Fruit fly (Drosophila melanogaster) whole organism, embryonic: ENCODE results near the gene CG4004.

Source experiments
- Bgb ChIP-seq: fragments of 200-800 bp; sonication (Bioruptor generic); IDR thresholded peaks from 2 replicates; pipeline ENCODE4 v1.3.6; 2022; ENCODE audit warnings: missing biosample characterization, missing genetic modification characterization; ENCODE audit not compliant: partially characterized antibody
- Blimp-1 ChIP-seq: fragments of 200-800 bp; sonication (Bioruptor generic); optimal IDR thresholded peaks from 3 replicates; lab custom pipeline; 2018; ENCODE audit warnings: missing biosample characterization, missing genetic modification characterization, mild to moderate bottlenecking, moderate library complexity, missing genetic modification reagents
- BtbVII ChIP-seq: fragments of 200-800 bp; sonication (Bioruptor generic); optimal IDR thresholded peaks from 3 replicates; lab custom pipeline; 2017; ENCODE audit warnings: missing biosample characterization, mild to moderate bottlenecking, missing genetic modification characterization
- CG10462 ChIP-seq: fragments of 200-800 bp; sonication (Bioruptor generic); optimal IDR thresholded peaks from 2 replicates; lab custom pipeline; 2016; ENCODE audit warnings: missing biosample characterization, missing genetic modification characterization
- CG10959 ChIP-seq: fragments of 200-800 bp; sonication (Bioruptor generic); IDR thresholded peaks from 2 replicates; pipeline ENCODE4 v1.3.6; 2022; ENCODE audit warnings: missing biosample characterization, missing genetic modification characterization
- CG12104 ChIP-seq: fragments of 200-800 bp; sonication (Bioruptor generic); optimal IDR thresholded peaks from 3 replicates; lab custom pipeline; 2016; ENCODE audit warnings: missing biosample characterization, missing genetic modification characterization
- CG13775 ChIP-seq: fragments of 200-800 bp; sonication (Bioruptor generic); optimal IDR thresholded peaks from 3 replicates; lab custom pipeline; 2017; ENCODE audit warnings: missing biosample characterization, mild to moderate bottlenecking, missing genetic modification characterization
- CG14667 ChIP-seq: fragments of 200-800 bp; sonication (Bioruptor generic); IDR thresholded peaks from 2 replicates; pipeline ENCODE4 v1.3.6; 2022; ENCODE audit warnings: missing biosample characterization, missing genetic modification characterization
- CG17361 ChIP-seq: fragments of 200-800 bp; sonication (Bioruptor generic); IDR thresholded peaks from 3 replicates; pipeline ENCODE4 v1.3.6; 2022; ENCODE audit warnings: missing biosample characterization, missing genetic modification characterization
- CG2712 ChIP-seq: fragments of 200-800 bp; optimal IDR thresholded peaks from 3 replicates; lab custom pipeline; 2019; ENCODE audit warnings: missing biosample characterization, mild to moderate bottlenecking, missing genetic modification characterization, moderate library complexity
- CG30020 ChIP-seq: fragments of 200-800 bp; optimal IDR thresholded peaks from 2 replicates; lab custom pipeline; 2019; ENCODE audit warnings: missing biosample characterization, mild to moderate bottlenecking, missing genetic modification characterization, moderate library complexity
- CG31365 ChIP-seq: fragments of 200-800 bp; sonication (Bioruptor generic); optimal IDR thresholded peaks from 2 replicates; lab custom pipeline; 2018; ENCODE audit warnings: missing biosample characterization, mild to moderate bottlenecking, missing genetic modification characterization
- CG3838 ChIP-seq: fragments of 200-800 bp; sonication (Bioruptor generic); optimal IDR thresholded peaks from 3 replicates; lab custom pipeline; 2016; ENCODE audit warnings: missing biosample characterization, missing genetic modification characterization
- CG4328 ChIP-seq: fragments of 200-800 bp; sonication (Bioruptor generic); optimal IDR thresholded peaks from 3 replicates; lab custom pipeline; 2017; ENCODE audit warnings: missing biosample characterization, missing genetic modification reagents, missing genetic modification characterization
- CG4854 ChIP-seq: fragments of 200-800 bp; sonication (Bioruptor generic); optimal IDR thresholded peaks from 2 replicates; lab custom pipeline; 2016; ENCODE audit warnings: missing biosample characterization, missing genetic modification characterization, inconsistent platforms
- CG6813 ChIP-seq: fragments of 200-800 bp; sonication (Bioruptor generic); optimal IDR thresholded peaks from 2 replicates; lab custom pipeline; 2017; ENCODE audit warnings: missing biosample characterization, missing genetic modification characterization, mild to moderate bottlenecking, moderate library complexity, missing genetic modification reagents
- CG7357 ChIP-seq: fragments of 200-800 bp; sonication (Bioruptor generic); IDR thresholded peaks from 3 replicates; pipeline ENCODE4 v1.3.6; 2022; ENCODE audit warnings: missing biosample characterization, missing genetic modification characterization
- CG7372 ChIP-seq: fragments of 200-800 bp; sonication (Bioruptor generic); IDR thresholded peaks from 2 replicates; pipeline ENCODE4 v1.3.6; 2022; ENCODE audit warnings: missing biosample characterization, missing genetic modification characterization
- CG8765 ChIP-seq: fragments of 200-800 bp; sonication (Bioruptor generic); IDR thresholded peaks from 2 replicates; pipeline ENCODE4 v1.3.6; 2022; ENCODE audit warnings: missing biosample characterization, missing genetic modification characterization
- Chrac-16 ChIP-seq: fragments of 200-800 bp; sonication (Bioruptor generic); optimal IDR thresholded peaks from 3 replicates; lab custom pipeline; 2016; ENCODE audit warnings: missing biosample characterization, missing genetic modification characterization
- H15 ChIP-seq: fragments of 200-800 bp; sonication (Bioruptor generic); IDR thresholded peaks from 3 replicates; pipeline ENCODE4 v1.3.6; 2022; ENCODE audit warnings: missing biosample characterization, missing genetic modification characterization
- HLH3B ChIP-seq: fragments of 200-800 bp; sonication (Bioruptor generic); IDR thresholded peaks from 2 replicates; pipeline ENCODE4 v1.3.6; 2022; ENCODE audit warnings: missing biosample characterization, missing genetic modification characterization
- HLH4C ChIP-seq: fragments of 200-800 bp; sonication (Bioruptor generic); IDR thresholded peaks from 3 replicates; pipeline ENCODE4 v1.3.6; 2022; ENCODE audit warnings: missing biosample characterization, missing genetic modification characterization; ENCODE audit not compliant: partially characterized antibody
- Hr51 ChIP-seq, 2 experiments: fragments of 200-800 bp; sonication (Bioruptor generic); optimal IDR thresholded peaks; 2 replicates in 1 of 2; 3 replicates in 1 of 2; lab custom pipeline; 2016 to 2018; ENCODE audit warnings: missing biosample characterization in 2 of 2, missing genetic modification characterization in 2 of 2, mild to moderate bottlenecking in 1 of 2, moderate library complexity in 1 of 2
- Mes4 ChIP-seq: fragments of 200-800 bp; sonication (Bioruptor generic); optimal IDR thresholded peaks from 2 replicates; lab custom pipeline; 2016; ENCODE audit warnings: missing biosample characterization, missing genetic modification characterization
- Myb ChIP-seq: fragments of 200-800 bp; sonication (Bioruptor generic); optimal IDR thresholded peaks from 2 replicates; lab custom pipeline; 2016; ENCODE audit warnings: missing biosample characterization, missing genetic modification characterization
- Opbp ChIP-seq: fragments of 200-800 bp; sonication (Bioruptor generic); IDR thresholded peaks from 3 replicates; pipeline ENCODE4 v1.3.6; 2022; ENCODE audit warnings: missing biosample characterization, missing genetic modification characterization; ENCODE audit not compliant: partially characterized antibody
- Optix ChIP-seq: fragments of 200-800 bp; sonication (Bioruptor generic); IDR thresholded peaks from 3 replicates; pipeline ENCODE4 v1.3.6; 2022; ENCODE audit warnings: missing biosample characterization, missing genetic modification characterization
- Rx ChIP-seq: fragments of 200-800 bp; sonication (Bioruptor generic); IDR thresholded peaks from 2 replicates; pipeline ENCODE4 v1.3.6; 2022; ENCODE audit warnings: missing biosample characterization, missing genetic modification characterization
- Scr ChIP-seq: fragments of 200-800 bp; sonication (Bioruptor generic); IDR thresholded peaks from 2 replicates; pipeline ENCODE4 v1.3.6; 2022; ENCODE audit warnings: missing biosample characterization, missing genetic modification characterization; ENCODE audit not compliant: partially characterized antibody
- Xbp1 ChIP-seq: fragments of 200-800 bp; sonication (Bioruptor generic); optimal IDR thresholded peaks from 3 replicates; lab custom pipeline; 2016; ENCODE audit warnings: missing biosample characterization, mild to moderate bottlenecking, missing genetic modification characterization
- Xrp1 ChIP-seq: fragments of 200-800 bp; sonication (Bioruptor generic); IDR thresholded peaks from 2 replicates; pipeline ENCODE4 v1.3.6; 2022; ENCODE audit warnings: missing biosample characterization, missing genetic modification characterization
- bcd ChIP-seq: fragments of 200-800 bp; sonication (Bioruptor generic); optimal IDR thresholded peaks from 2 replicates; lab custom pipeline; 2017; ENCODE audit warnings: missing biosample characterization, mild to moderate bottlenecking, missing genetic modification characterization
- chif ChIP-seq, 2 experiments: fragments of 200-800 bp; sonication (Bioruptor generic); optimal IDR thresholded peaks; 3 replicates each; lab custom pipeline; 2016; ENCODE audit warnings: missing biosample characterization in 2 of 2, missing genetic modification characterization in 2 of 2
- crol ChIP-seq: fragments of 200-800 bp; sonication (Bioruptor generic); IDR thresholded peaks from 2 replicates; pipeline ENCODE4 v1.3.6; 2022; ENCODE audit warnings: missing biosample characterization, missing genetic modification characterization
- dimm ChIP-seq: fragments of 200-800 bp; sonication (Bioruptor generic); IDR thresholded peaks from 2 replicates; pipeline ENCODE4 v1.3.6; 2022; ENCODE audit warnings: missing biosample characterization, missing genetic modification characterization
- dmrt99B ChIP-seq: fragments of 200-800 bp; sonication (Bioruptor generic); optimal IDR thresholded peaks from 2 replicates; lab custom pipeline; 2018; ENCODE audit warnings: missing biosample characterization, mild to moderate bottlenecking, missing genetic modification characterization, moderate library complexity
- emc ChIP-seq: fragments of 200-800 bp; sonication (Bioruptor generic); optimal IDR thresholded peaks from 2 replicates; lab custom pipeline; 2016; ENCODE audit warnings: missing biosample characterization, missing genetic modification characterization
- fd64A ChIP-seq: fragments of 200-800 bp; sonication (Bioruptor generic); optimal IDR thresholded peaks from 3 replicates; lab custom pipeline; 2018; ENCODE audit warnings: missing biosample characterization, mild to moderate bottlenecking, missing genetic modification characterization
- gce ChIP-seq: fragments of 200-800 bp; sonication (Bioruptor generic); IDR thresholded peaks from 3 replicates; pipeline ENCODE4 v1.3.6; 2022; ENCODE audit warnings: missing biosample characterization, missing genetic modification characterization
- jigr1 ChIP-seq: fragments of 200-800 bp; sonication (Bioruptor generic); IDR thresholded peaks from 3 replicates; pipeline ENCODE4 v1.3.6; 2022; ENCODE audit warnings: missing biosample characterization, missing genetic modification characterization
- mirr ChIP-seq: fragments of 200-800 bp; sonication (Bioruptor generic); optimal IDR thresholded peaks from 3 replicates; lab custom pipeline; 2018; ENCODE audit warnings: missing biosample characterization, mild to moderate bottlenecking, missing genetic modification characterization
- nmo ChIP-seq: fragments of 200-800 bp; sonication (Bioruptor generic); optimal IDR thresholded peaks from 2 replicates; lab custom pipeline; 2018; ENCODE audit warnings: missing biosample characterization, mild to moderate bottlenecking, missing genetic modification characterization, moderate library complexity
- pita ChIP-seq: fragments of 200-800 bp; sonication (Bioruptor generic); optimal IDR thresholded peaks from 2 replicates; lab custom pipeline; 2017; ENCODE audit warnings: missing biosample characterization, mild to moderate bottlenecking, missing genetic modification characterization
- ranshi ChIP-seq: fragments of 200-800 bp; sonication (Bioruptor generic); IDR thresholded peaks from 2 replicates; pipeline ENCODE4 v1.3.6; 2022; ENCODE audit warnings: missing biosample characterization, missing genetic modification characterization
- sc ChIP-seq, 3 experiments: fragments of >200 bp in 2 of 3; fragments of 200-800 bp in 1 of 3; sonication (Bioruptor generic) in 1 of 3; optimal IDR thresholded peaks; 2 replicates in 2 of 3; 3 replicates in 1 of 3; lab custom pipeline; 2017; ENCODE audit warnings: mild to moderate bottlenecking in 1 of 3, missing biosample characterization in 1 of 3, missing genetic modification characterization in 1 of 3, missing genetic modification reagents in 1 of 3
- sqz ChIP-seq: fragments of 200-800 bp; sonication (Bioruptor generic); optimal IDR thresholded peaks from 3 replicates; lab custom pipeline; 2018; ENCODE audit warnings: missing biosample characterization, mild to moderate bottlenecking, missing genetic modification characterization
- trem ChIP-seq: fragments of 200-800 bp; optimal IDR thresholded peaks from 3 replicates; lab custom pipeline; 2019; ENCODE audit warnings: missing biosample characterization, mild to moderate bottlenecking, missing genetic modification characterization, moderate library complexity
- ttk ChIP-seq: fragments of 200-800 bp; sonication (Bioruptor generic); IDR thresholded peaks from 2 replicates; pipeline ENCODE4 v2.1.2; 2022; ENCODE audit warnings: missing biosample characterization, missing genetic modification characterization
- vfl ChIP-seq: fragments of 200-800 bp; sonication (Bioruptor generic); optimal IDR thresholded peaks from 2 replicates; lab custom pipeline; 2016; ENCODE audit warnings: missing biosample characterization, missing genetic modification characterization
- yki ChIP-seq: fragments of >200 bp; optimal IDR thresholded peaks from 3 replicates; lab custom pipeline; 2018

Gene CG4004

DNA sequence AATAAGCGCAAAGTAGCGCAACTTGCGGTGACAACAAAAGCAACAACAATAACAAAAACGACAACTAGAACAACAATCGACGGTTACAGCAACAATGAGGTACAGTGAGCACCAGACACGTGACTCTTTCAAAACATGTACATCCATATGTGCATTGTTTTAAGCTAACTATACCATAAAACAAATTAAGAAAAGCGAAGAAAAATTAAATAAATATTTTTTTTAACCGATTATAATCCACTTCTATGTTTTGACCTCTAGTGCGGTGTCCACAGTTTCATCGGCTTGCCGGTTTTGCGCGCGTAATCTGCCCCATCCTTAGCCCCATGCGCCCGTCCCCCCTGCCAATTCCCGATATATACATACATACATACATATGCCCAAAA lies 10.3 kb downstream of the CG4004 start (continued):
- TF ChIP-seq CG7357 (GFP tag; lab: Robert Waterston, UW) = peak; percentile 86
- peak; percentile 89 for TF ChIP-seq Chrac-16 (GFP tag; lab: Kevin White, UChicago)
- peak; percentile 93 for TF ChIP-seq ttk
- peak; percentile 91 for TF ChIP-seq CG13775
- peak; percentile 82 for TF ChIP-seq CG10462 (GFP tag; lab: Kevin White, UChicago)
- TF ChIP-seq BtbVII (GFP tag; lab: Kevin White, UChicago) = peak; percentile 87
- no peak for TF ChIP-seq HLH4C
- TF ChIP-seq Hr51 (GFP tag; optimal IDR thresholded peaks at IDR 0.05; lab: Kevin White, UChicago) = peak; percentile 71 to 89
- TF ChIP-seq Xbp1 (GFP tag; lab: Kevin White, UChicago) = peak; percentile 91
- TF ChIP-seq sc (optimal IDR thresholded peaks at IDR 0.05; lab: Kevin White, UChicago) = no peak
- TF ChIP-seq sc (GFP tag; optimal IDR thresholded peaks at IDR 0.05; lab: Kevin White, UChicago) = peak; percentile 65
- TF ChIP-seq CG3838 (GFP tag; lab: Kevin White, UChicago) = peak; percentile 22
- peak; percentile 84 for TF ChIP-seq CG6813 (GFP tag; lab: Kevin White, UChicago)
- peak; percentile 88 for TF ChIP-seq CG2712
- TF ChIP-seq Myb (GFP tag; lab: Kevin White, UChicago) = peak; percentile 70
- peak; percentile 69 to 83 for TF ChIP-seq chif (GFP tag; optimal IDR thresholded peaks at IDR 0.05; lab: Kevin White, UChicago)
- peak; percentile 22 for TF ChIP-seq CG30020 (tag; lab: Kevin White, UChicago)
- peak; percentile 77 for TF ChIP-seq Blimp-1 (GFP tag; lab: Kevin White, UChicago)
- no peak for TF ChIP-seq Bgb (GFP tag; lab: Robert Waterston, UW)
- peak; percentile 95 for TF ChIP-seq ranshi (GFP tag; lab: Robert Waterston, UW)
- peak; percentile 78 for TF ChIP-seq CG12104 (GFP tag; lab: Kevin White, UChicago)
- peak; percentile 95 for TF ChIP-seq CG14667 (GFP tag; lab: Robert Waterston, UW)
- peak; percentile 75 for TF ChIP-seq CG4854 (GFP tag; lab: Kevin White, UChicago)
- TF ChIP-seq dmrt99B (tag; lab: Kevin White, UChicago) = peak; percentile 90
- TF ChIP-seq CG7372 (GFP tag; lab: Robert Waterston, UW) = peak; percentile 96
- TF ChIP-seq trem = peak; percentile 38
- TF ChIP-seq mirr = no peak
- peak; percentile 92 for TF ChIP-seq H15 (GFP tag; lab: Robert Waterston, UW)
- TF ChIP-seq Mes4 (GFP tag; lab: Kevin White, UChicago) = peak; percentile 58
- TF ChIP-seq vfl = peak; percentile 83
- TF ChIP-seq yki = no peak
- TF ChIP-seq pita (GFP tag; lab: Kevin White, UChicago) = no peak
- TF ChIP-seq Opbp (GFP tag; lab: Robert Waterston, UW) = no peak
- peak; percentile 75; the same call in 1 of the 3 replicates for TF ChIP-seq gce (GFP tag; lab: Robert Waterston, UW)
- peak; percentile 93 for TF ChIP-seq bcd
- TF ChIP-seq CG10959 (GFP tag; lab: Robert Waterston, UW) = peak; percentile 75
- TF ChIP-seq Rx (GFP tag; lab: Robert Waterston, UW) = peak; percentile 94
- peak; percentile 90 for TF ChIP-seq dimm (GFP tag; lab: Robert Waterston, UW)
- TF ChIP-seq emc (GFP tag; lab: Kevin White, UChicago) = peak; percentile 80
- peak; percentile 72 for TF ChIP-seq CG31365 (tag; lab: Kevin White, UChicago)
- peak; percentile 92 for TF ChIP-seq Optix (GFP tag; lab: Robert Waterston, UW)
- TF ChIP-seq crol = no peak
- TF ChIP-seq HLH3B = peak; percentile 95
- peak; percentile 87; the same call in 2 of the 3 replicates for TF ChIP-seq jigr1 (GFP tag; lab: Robert Waterston, UW)
- TF ChIP-seq CG8765 (GFP tag; lab: Robert Waterston, UW) = peak; percentile 91; the same call in 1 of the 2 replicates
- TF ChIP-seq Xrp1 (GFP tag; lab: Robert Waterston, UW) = peak; percentile 92
- peak; percentile 11 for TF ChIP-seq CG4328
- no peak for TF ChIP-seq sqz
- peak; percentile 87 for TF ChIP-seq nmo (GFP tag; lab: Kevin White, UChicago)
- TF ChIP-seq fd64A = peak; percentile 38
- no peak for TF ChIP-seq Scr (GFP tag; lab: Robert Waterston, UW)
- peak; percentile 85 for TF ChIP-seq CG17361 (GFP tag; lab: Robert Waterston, UW)
